Worm (Caenorhabditis elegans): ENCODE measurements around the gene thn-2.

ce11 chrIV:12398437-12398836 is 15.5 kb downstream of the thn-2 start, which contains the start of gene acs-20:
- TF ChIP-seq pbrm-1 (GFP tag; IDR thresholded peaks at IDR 0.05): no peak
- no peak for TF ChIP-seq lir-1 (GFP tag; conservative IDR thresholded peaks at IDR 0.05)
- TF ChIP-seq madf-8 (GFP tag; conservative IDR thresholded peaks at IDR 0.05): no peak
- no peak for TF ChIP-seq xnd-1 (tag; optimal IDR thresholded peaks at IDR 0.05)
- TF ChIP-seq snpc-4 (GFP tag; optimal IDR thresholded peaks at IDR 0.05): no peak
- no peak for TF ChIP-seq snpc-4 (tag; optimal IDR thresholded peaks at IDR 0.05)
- TF ChIP-seq C17E4.6 (GFP tag; IDR thresholded peaks at IDR 0.05): no peak
- no peak for TF ChIP-seq ama-1 (optimal IDR thresholded peaks at IDR 0.05)
- TF ChIP-seq ama-1 (GFP tag; optimal IDR thresholded peaks at IDR 0.05): no peak
- TF ChIP-seq nfya-2 (GFP tag; IDR thresholded peaks at IDR 0.05): no peak
- TF ChIP-seq B0019.2 (GFP tag; conservative IDR thresholded peaks at IDR 0.05): no peak
